Fruit fly (Drosophila melanogaster) whole organism: Measurements from ENCODE around the gene CG2656.

Source experiments
- CG8478 ChIP-seq: fragments of >200 bp; optimal IDR thresholded peaks from 2 replicates; lab custom pipeline; 2018; ENCODE audit warnings: inconsistent platforms
- Dll ChIP-seq: fragments of >200 bp; optimal IDR thresholded peaks from 2 replicates; lab custom pipeline; 2017
- pan ChIP-seq: fragments of >200 bp; optimal IDR thresholded peaks from 2 replicates; lab custom pipeline; 2017

dm6 chr3R:7129280-7130069, 15.0 kb upstream of the CG2656 start, which contains the start of gene CG31248:
- TF ChIP-seq Dll (no peak), CG8478 (lab: Kevin White, UChicago) (no peak), pan (lab: Kevin White, UChicago) (no peak)
